Fruit fly (Drosophila melanogaster): Measurements from ENCODE around the gene vls.
A peak's percentile ranks its signal among the peaks of the same experiment; 100 is the strongest.

The vls gene

dm6 chr2L:20091094-20091679 lies 25.7 kb upstream of the vls start, which contains the start of the genes CG10747 and Pyroxd1 (continued):
- TF ChIP-seq cad (GFP tag; optimal IDR thresholded peaks at IDR 0.05), result no peak
- peak; percentile 90 for TF ChIP-seq Mes4 (GFP tag; optimal IDR thresholded peaks at IDR 0.05)
- no peak for TF ChIP-seq CG2129 (GFP tag; IDR thresholded peaks at IDR 0.05; ENCODE audit: partially characterized antibody)
- peak; percentile 97 for TF ChIP-seq tin (GFP tag; optimal IDR thresholded peaks at IDR 0.05)
- peak; percentile 88 for TF ChIP-seq Spps (tag; optimal IDR thresholded peaks at IDR 0.05)
- TF ChIP-seq hbn (GFP tag; IDR thresholded peaks at IDR 0.05; ENCODE audit: partially characterized antibody), result no peak
- TF ChIP-seq CG4617 (GFP tag; optimal IDR thresholded peaks at IDR 0.05; ENCODE audit: borderline replicate concordance), result peak; percentile 94
- TF ChIP-seq CG6175 (GFP tag; IDR thresholded peaks at IDR 0.05), result peak; percentile 88
- TF ChIP-seq CG10462 (GFP tag; optimal IDR thresholded peaks at IDR 0.05), result peak; percentile 96
- TF ChIP-seq croc (GFP tag; conservative IDR thresholded peaks at IDR 0.05), result peak; percentile 94
- TF ChIP-seq Myb (GFP tag; optimal IDR thresholded peaks at IDR 0.05), result peak; percentile 80
- TF ChIP-seq wdn (GFP tag; IDR thresholded peaks at IDR 0.05), result peak; percentile 89
- TF ChIP-seq CG11093 (GFP tag; IDR thresholded peaks at IDR 0.05), result peak; percentile 95
- TF ChIP-seq gt (GFP tag; IDR thresholded peaks at IDR 0.05), result peak; percentile 81
- TF ChIP-seq CG9876 (GFP tag; optimal IDR thresholded peaks at IDR 0.05), result peak; percentile 88
- peak; percentile 95 for TF ChIP-seq CG14710 (tag; optimal IDR thresholded peaks at IDR 0.05)
- peak; percentile 43 for TF ChIP-seq Dref (GFP tag; IDR thresholded peaks at IDR 0.05)
- TF ChIP-seq Optix (GFP tag; IDR thresholded peaks at IDR 0.05), result peak; percentile 87
- peak; percentile 69 for TF ChIP-seq CG17802 (tag; optimal IDR thresholded peaks at IDR 0.05)
- peak; percentile 95 for TF ChIP-seq klu (GFP tag; IDR thresholded peaks at IDR 0.05)
- peak; percentile 87 for TF ChIP-seq Atf3 (GFP tag; optimal IDR thresholded peaks at IDR 0.05)
- peak; percentile 91 for TF ChIP-seq H2.0 (GFP tag; IDR thresholded peaks at IDR 0.05)
- TF ChIP-seq mirr (GFP tag; optimal IDR thresholded peaks at IDR 0.05), result peak; percentile 93
- peak; percentile 92 for TF ChIP-seq C15 (GFP tag; IDR thresholded peaks at IDR 0.05)
- TF ChIP-seq Ets97D (GFP tag; optimal IDR thresholded peaks at IDR 0.05), result peak; percentile 87
- TF ChIP-seq CG9437 (GFP tag; optimal IDR thresholded peaks at IDR 0.05), result peak; percentile 94
- peak; percentile 98 for TF ChIP-seq Dek (tag; optimal IDR thresholded peaks at IDR 0.05)
- peak; percentile 96 for TF ChIP-seq YL-1 (GFP tag; optimal IDR thresholded peaks at IDR 0.05)
- TF ChIP-seq prd (optimal IDR thresholded peaks at IDR 0.05), result no peak
- TF ChIP-seq prd (GFP tag; IDR thresholded peaks at IDR 0.05), result peak; percentile 97
- TF ChIP-seq CG15479 (GFP tag; optimal IDR thresholded peaks at IDR 0.05), result peak; percentile 67
- TF ChIP-seq dimm (GFP tag; IDR thresholded peaks at IDR 0.05), result 0 out of 2 replicates have a peak, but pooled peaks have one; percentile 53
- TF ChIP-seq zfh2 (GFP tag; optimal IDR thresholded peaks at IDR 0.05), result peak; percentile 97
- TF ChIP-seq CG2875 (GFP tag; optimal IDR thresholded peaks at IDR 0.05), result peak; percentile 88
- peak; percentile 86 for TF ChIP-seq ssp (GFP tag; IDR thresholded peaks at IDR 0.05)
- peak; percentile 78 for TF ChIP-seq repo (GFP tag; optimal IDR thresholded peaks at IDR 0.05)
- TF ChIP-seq ac (GFP tag; optimal IDR thresholded peaks at IDR 0.05), result peak; percentile 90
- TF ChIP-seq Lhr (GFP tag; optimal IDR thresholded peaks at IDR 0.05), result peak; percentile 87
- peak; percentile 20 to 71 for TF ChIP-seq tll (GFP tag; optimal IDR thresholded peaks at IDR 0.05)
- TF ChIP-seq ro (GFP tag; IDR thresholded peaks at IDR 0.05), result peak; percentile 92
- TF ChIP-seq Ptx1 (GFP tag; IDR thresholded peaks at IDR 0.05), result peak; percentile 98
- TF ChIP-seq Dp (GFP tag; optimal IDR thresholded peaks at IDR 0.05), result peak; percentile 86
- peak; percentile 78 for TF ChIP-seq btn (GFP tag; optimal IDR thresholded peaks at IDR 0.05)
- TF ChIP-seq CG8290 (GFP tag; optimal IDR thresholded peaks at IDR 0.05), result peak; percentile 83
- TF ChIP-seq CG8290 (tag; optimal IDR thresholded peaks at IDR 0.05), result peak; percentile 86 to 96
- peak; percentile 86 for TF ChIP-seq CG1603 (tag; optimal IDR thresholded peaks at IDR 0.05)
- TF ChIP-seq CoRest (tag; optimal IDR thresholded peaks at IDR 0.05), result peak; percentile 99
- TF ChIP-seq CG8765 (GFP tag; IDR thresholded peaks at IDR 0.05), result peak; percentile 94
- peak; percentile 76 for TF ChIP-seq CG3163 (GFP tag; optimal IDR thresholded peaks at IDR 0.05)
- peak; percentile 84 for TF ChIP-seq bowl (GFP tag; IDR thresholded peaks at IDR 0.05)
- no peak for TF ChIP-seq CG34224 (GFP tag; IDR thresholded peaks at IDR 0.05; ENCODE audit: partially characterized antibody)

Measured in whole organism, embryonic.